Worm (Caenorhabditis elegans) whole organism, young adult: ENCODE measurements around the gene txt-9.

Experiments
- B0019.2 ChIP-seq: fragments of 200-800 bp; sonication (Bioruptor generic); conservative IDR thresholded peaks from 2 replicates; pipeline ENCODE4 v1.3.6; 2022; ENCODE audit warnings: missing genetic modification reagents, missing genetic modification characterization, missing compliant biosample characterization
- B0261.1 ChIP-seq: sonication (generic microtip); optimal IDR thresholded peaks from 2 replicates; lab custom pipeline; 2016; ENCODE audit warnings: mild to moderate bottlenecking, missing genetic modification characterization, moderate library complexity, missing compliant biosample characterization
- C17E4.6 ChIP-seq: fragments of 200-800 bp; sonication (Bioruptor generic); IDR thresholded peaks from 2 replicates; pipeline ENCODE4 v1.3.6; 2022; ENCODE audit warnings: missing genetic modification reagents, missing genetic modification characterization, missing compliant biosample characterization
- F23B12.7 ChIP-seq: sonication (generic microtip); optimal IDR thresholded peaks from 2 replicates; lab custom pipeline; 2017; ENCODE audit warnings: missing genetic modification characterization, mild to moderate bottlenecking, missing compliant biosample characterization, antibody characterized with exemption, moderate library complexity; ENCODE audit not compliant: insufficient read depth
- F57C9.4 ChIP-seq: sonication (generic microtip); optimal IDR thresholded peaks from 2 replicates; lab custom pipeline; 2017; ENCODE audit warnings: mild to moderate bottlenecking, missing genetic modification characterization, missing compliant biosample characterization
- K11D2.4 ChIP-seq: fragments of 200-800 bp; sonication (Bioruptor generic); IDR thresholded peaks from 2 replicates; pipeline ENCODE4 v1.3.6; 2022; ENCODE audit warnings: missing genetic modification reagents, missing genetic modification characterization, missing compliant biosample characterization
- K12H6.12 ChIP-seq: fragments of 200-800 bp; sonication (Bioruptor generic); optimal IDR thresholded peaks from 2 replicates; lab custom pipeline; 2018; ENCODE audit warnings: mild to moderate bottlenecking, missing genetic modification characterization, missing compliant biosample characterization
- T07F8.4 ChIP-seq: sonication (generic microtip); optimal IDR thresholded peaks from 2 replicates; lab custom pipeline; 2016; ENCODE audit warnings: mild to moderate bottlenecking, missing genetic modification characterization, moderate library complexity, missing compliant biosample characterization
- Y53F4B.3 ChIP-seq: fragments of 200-800 bp; sonication (Bioruptor generic); IDR thresholded peaks from 2 replicates; pipeline ENCODE4 v1.3.6; 2022; ENCODE audit warnings: missing genetic modification reagents, missing genetic modification characterization, missing compliant biosample characterization
- Y56A3A.18 ChIP-seq: fragments of 200-800 bp; sonication (Bioruptor generic); IDR thresholded peaks from 2 replicates; pipeline ENCODE4 v1.3.6; 2022; ENCODE audit warnings: missing genetic modification reagents, missing genetic modification characterization, missing compliant biosample characterization
- Y95B8A.8 ChIP-seq: fragments of 200-800 bp; sonication (Bioruptor generic); IDR thresholded peaks from 2 replicates; pipeline ENCODE4 v1.3.6; 2022; ENCODE audit warnings: missing genetic modification reagents, missing genetic modification characterization, missing compliant biosample characterization
- ZK185.1 ChIP-seq: sonication (generic microtip); optimal IDR thresholded peaks from 2 replicates; lab custom pipeline; 2016; ENCODE audit warnings: mild to moderate bottlenecking, missing genetic modification characterization, missing compliant biosample characterization; ENCODE audit not compliant: poor library complexity, severe bottlenecking
- akir-1 ChIP-seq: fragments of 200-800 bp; sonication (Bioruptor generic); optimal IDR thresholded peaks from 2 replicates; lab custom pipeline; 2018; ENCODE audit warnings: mild to moderate bottlenecking, missing genetic modification characterization, moderate library complexity, missing compliant biosample characterization
- attf-6 ChIP-seq: fragments of 200-800 bp; sonication (Bioruptor generic); IDR thresholded peaks from 2 replicates; pipeline ENCODE4 v1.3.6; 2022; ENCODE audit warnings: missing genetic modification reagents, missing genetic modification characterization, missing compliant biosample characterization
- cebp-2 ChIP-seq: fragments of 200-800 bp; sonication (Bioruptor generic); IDR thresholded peaks from 2 replicates; pipeline ENCODE4 v1.3.6; 2022; ENCODE audit warnings: missing genetic modification characterization, missing compliant biosample characterization
- ceh-27 ChIP-seq: fragments of 200-800 bp; sonication (Bioruptor generic); optimal IDR thresholded peaks from 2 replicates; lab custom pipeline; 2018; ENCODE audit warnings: mild to moderate bottlenecking, missing genetic modification characterization, moderate library complexity, missing compliant biosample characterization
- ceh-40 ChIP-seq: fragments of 200-800 bp; sonication (Bioruptor generic); IDR thresholded peaks from 2 replicates; pipeline ENCODE4 v1.3.6; 2022; ENCODE audit warnings: missing genetic modification characterization, missing compliant biosample characterization
- die-1 ChIP-seq: sonication (generic microtip); optimal IDR thresholded peaks from 2 replicates; lab custom pipeline; 2016; ENCODE audit warnings: missing genotype, mild to moderate bottlenecking, missing genetic modification characterization, missing compliant biosample characterization
- dpl-1 ChIP-seq: fragments of 150-350 bp; optimal IDR thresholded peaks from 2 replicates; lab custom pipeline; 2014; ENCODE audit warnings: missing biosample characterization, missing genetic modification reagents, missing genetic modification characterization
- egl-18 ChIP-seq: fragments of 200-800 bp; sonication (Bioruptor generic); IDR thresholded peaks from 2 replicates; pipeline ENCODE4 v1.3.6; 2022; ENCODE audit warnings: missing genetic modification reagents, missing genetic modification characterization, missing compliant biosample characterization
- egl-44 ChIP-seq: fragments of 200-800 bp; sonication (Bioruptor generic); IDR thresholded peaks from 2 replicates; pipeline ENCODE4 v1.3.6; 2022; ENCODE audit warnings: missing genetic modification reagents, missing genetic modification characterization, missing compliant biosample characterization
- ekl-4 ChIP-seq: fragments of 200-800 bp; sonication (Bioruptor generic); IDR thresholded peaks from 2 replicates; pipeline ENCODE4 v1.3.6; 2022; ENCODE audit warnings: missing genetic modification reagents, missing genetic modification characterization, missing compliant biosample characterization
- ets-4 ChIP-seq: fragments of 200-800 bp; sonication (Bioruptor generic); optimal IDR thresholded peaks from 2 replicates; lab custom pipeline; 2018; ENCODE audit warnings: mild to moderate bottlenecking, missing genetic modification characterization, missing compliant biosample characterization
- fkh-3 ChIP-seq: sonication (generic microtip); optimal IDR thresholded peaks from 2 replicates; lab custom pipeline; 2016; ENCODE audit warnings: mild to moderate bottlenecking, missing genetic modification characterization, missing compliant biosample characterization
- hmg-1.2 ChIP-seq: fragments of 200-800 bp; sonication (Bioruptor generic); IDR thresholded peaks from 2 replicates; pipeline ENCODE4 v1.3.6; 2022; ENCODE audit warnings: missing genetic modification reagents, missing genetic modification characterization, missing compliant biosample characterization
- hsf-1 ChIP-seq: fragments of 200-800 bp; sonication (Bioruptor generic); IDR thresholded peaks from 2 replicates; pipeline ENCODE4 v1.3.6; 2022; ENCODE audit warnings: missing genetic modification reagents, missing genetic modification characterization, missing compliant biosample characterization
- let-526 ChIP-seq: fragments of 200-800 bp; sonication (Bioruptor generic); IDR thresholded peaks from 2 replicates; pipeline ENCODE4 v1.3.6; 2022; ENCODE audit warnings: missing genetic modification reagents, missing genetic modification characterization, missing compliant biosample characterization
- let-607 ChIP-seq, 2 experiments: fragments of 200-800 bp in 1 of 2; sonication (Bioruptor generic) in 1 of 2; sonication (generic microtip) in 1 of 2; optimal IDR thresholded peaks; 2 replicates each; lab custom pipeline; 2016 to 2018; ENCODE audit warnings: mild to moderate bottlenecking in 2 of 2, missing compliant biosample characterization in 2 of 2, missing genetic modification characterization in 2 of 2, moderate library complexity in 2 of 2, missing genotype in 1 of 2
- lin-26 ChIP-seq: fragments of 200-800 bp; sonication (Bioruptor generic); IDR thresholded peaks from 2 replicates; pipeline ENCODE4 v1.3.6; 2022; ENCODE audit warnings: missing genetic modification reagents, missing genetic modification characterization, missing compliant biosample characterization
- lin-35 ChIP-seq, 3 experiments: fragments of 150-350 bp in 2 of 3; sonication (generic microtip) in 1 of 3; optimal IDR thresholded peaks; 2 replicates each; lab custom pipeline; 2014 to 2018; ENCODE audit warnings: missing biosample characterization in 3 of 3, missing genetic modification characterization in 3 of 3, missing genetic modification reagents in 3 of 3
- lsl-1 ChIP-seq: fragments of 200-800 bp; sonication (Bioruptor generic); optimal IDR thresholded peaks from 2 replicates; lab custom pipeline; 2018; ENCODE audit warnings: mild to moderate bottlenecking, missing genetic modification characterization, moderate library complexity, missing compliant biosample characterization
- lsy-27 ChIP-seq: sonication (generic microtip); optimal IDR thresholded peaks from 2 replicates; lab custom pipeline; 2017; ENCODE audit warnings: missing genetic modification characterization, mild to moderate bottlenecking, missing compliant biosample characterization, antibody characterized with exemption, missing genotype, borderline replicate concordance; ENCODE audit not compliant: insufficient read depth
- madf-3 ChIP-seq: fragments of 200-800 bp; sonication (Bioruptor generic); IDR thresholded peaks from 2 replicates; pipeline ENCODE4 v1.3.6; 2022; ENCODE audit warnings: missing genetic modification reagents, missing genetic modification characterization, missing compliant biosample characterization
- madf-6 ChIP-seq: fragments of 200-800 bp; sonication (Bioruptor generic); IDR thresholded peaks from 2 replicates; pipeline ENCODE4 v1.3.6; 2022; ENCODE audit warnings: missing genetic modification reagents, missing genetic modification characterization, missing compliant biosample characterization
- mes-4 ChIP-seq: sonication (generic microtip); optimal IDR thresholded peaks from 2 replicates; lab custom pipeline; 2016; ENCODE audit warnings: missing genotype, missing genetic modification characterization, missing compliant biosample characterization
- nfyb-1 ChIP-seq: fragments of 200-800 bp; sonication (Bioruptor generic); IDR thresholded peaks from 2 replicates; pipeline ENCODE4 v1.3.6; 2022; ENCODE audit warnings: missing genetic modification reagents, missing genetic modification characterization, missing compliant biosample characterization
- nhr-90 ChIP-seq: sonication (generic microtip); optimal IDR thresholded peaks from 2 replicates; lab custom pipeline; 2016; ENCODE audit warnings: missing genotype, mild to moderate bottlenecking, missing genetic modification characterization, missing compliant biosample characterization
- pbrm-1 ChIP-seq: fragments of 200-800 bp; sonication (Bioruptor generic); IDR thresholded peaks from 2 replicates; pipeline ENCODE4 v1.3.6; 2022; ENCODE audit warnings: missing genetic modification reagents, missing genetic modification characterization, missing compliant biosample characterization
- pha-4 ChIP-seq: fragments of 150-350 bp; sonication (generic microtip); optimal IDR thresholded peaks from 2 replicates; lab custom pipeline; 2014; ENCODE audit warnings: missing biosample characterization, missing genetic modification reagents, missing genetic modification characterization
- rcor-1 ChIP-seq: fragments of 200-800 bp; sonication (Bioruptor generic); IDR thresholded peaks from 2 replicates; pipeline ENCODE4 v1.3.6; 2022; ENCODE audit warnings: missing genetic modification reagents, missing genetic modification characterization, missing compliant biosample characterization
- rpc-1 ChIP-seq, 2 experiments: fragments of 150-350 bp in 1 of 2; sonication (generic microtip) in 1 of 2; optimal IDR thresholded peaks; 2 replicates each; lab custom pipeline; 2014 to 2018; ENCODE audit warnings: missing biosample characterization in 1 of 2, missing genetic modification characterization in 1 of 2, missing genetic modification reagents in 1 of 2, missing genotype in 1 of 2
- snpc-1.1 ChIP-seq: sonication (generic microtip); optimal IDR thresholded peaks from 2 replicates; lab custom pipeline; 2017; ENCODE audit warnings: missing genetic modification characterization, mild to moderate bottlenecking, missing compliant biosample characterization, antibody characterized with exemption, moderate library complexity, missing genotype, missing genetic modification reagents; ENCODE audit not compliant: insufficient read depth
- snpc-3.4 ChIP-seq: sonication (generic microtip); optimal IDR thresholded peaks from 2 replicates; lab custom pipeline; 2017; ENCODE audit warnings: missing genetic modification characterization, mild to moderate bottlenecking, missing compliant biosample characterization, antibody characterized with exemption, moderate library complexity, missing genotype, missing genetic modification reagents
- xnd-1 ChIP-seq: sonication (generic microtip); optimal IDR thresholded peaks from 2 replicates; lab custom pipeline; 2016; ENCODE audit warnings: missing genotype, missing genetic modification reagents, missing genetic modification characterization, missing compliant biosample characterization
- ztf-28 ChIP-seq: fragments of 200-800 bp; sonication (Bioruptor generic); IDR thresholded peaks from 2 replicates; pipeline ENCODE4 v1.3.6; 2022; ENCODE audit warnings: missing genetic modification reagents, missing genetic modification characterization, missing compliant biosample characterization
- ztf-3 ChIP-seq: fragments of 200-800 bp; sonication (Bioruptor generic); optimal IDR thresholded peaks from 2 replicates; lab custom pipeline; 2018; ENCODE audit warnings: mild to moderate bottlenecking, missing genetic modification characterization, missing compliant biosample characterization

Gene txt-9

ce11 chrII:5055129-5055666 lies 30.4 kb upstream of the txt-9 start, which contains the start of the genes ify-1 and rpl-22:
ify-1 (minus strand) TSS chrII:5055179.
rpl-22 (plus strand) TSS chrII:5055616.
- peak; percentile 56 for TF ChIP-seq K12H6.12 (tag; lab: Kevin White, UChicago)
- TF ChIP-seq fkh-3 (tag; lab: Kevin White, UChicago), result no peak
- peak; percentile 90 for TF ChIP-seq ZK185.1 (tag; lab: Kevin White, UChicago)
- TF ChIP-seq rcor-1 (GFP tag; lab: Robert Waterston, UW), result peak; percentile 89
- TF ChIP-seq B0019.2 (GFP tag; lab: Robert Waterston, UW), result 0 out of 2 replicates have a peak, but pooled peaks have one; percentile 38
- no peak for TF ChIP-seq nhr-90 (tag; lab: Kevin White, UChicago)
- TF ChIP-seq cebp-2 (GFP tag; lab: Robert Waterston, UW), result no peak
- TF ChIP-seq ceh-27, result peak; percentile 92
- TF ChIP-seq hsf-1 (GFP tag; lab: Robert Waterston, UW), result peak; percentile 72
- no peak for TF ChIP-seq C17E4.6 (GFP tag; lab: Robert Waterston, UW)
- no peak for TF ChIP-seq mes-4 (tag; lab: Kevin White, UChicago)
- peak; percentile 54 for TF ChIP-seq pha-4 (tag; lab: Kevin White, UChicago)
- TF ChIP-seq xnd-1 (tag; lab: Kevin White, UChicago), result peak; percentile 52
- TF ChIP-seq ceh-40, result no peak
- no peak for TF ChIP-seq lsy-27
- TF ChIP-seq lin-35 (GFP tag; optimal IDR thresholded peaks at IDR 0.05; lab: Kevin White, UChicago), result peak; percentile 8 to 91 (median 70)
- TF ChIP-seq B0261.1 (tag; lab: Kevin White, UChicago), result peak; percentile 34
- peak; percentile 94 for TF ChIP-seq madf-6
- TF ChIP-seq Y95B8A.8 (GFP tag; lab: Robert Waterston, UW), result 0 out of 2 replicates have a peak, but pooled peaks have one; percentile 54
- peak; percentile 75 for TF ChIP-seq ekl-4 (GFP tag; lab: Robert Waterston, UW)
- peak; percentile 66; the same call in 1 of the 2 replicates for TF ChIP-seq K11D2.4 (GFP tag; lab: Robert Waterston, UW)
- TF ChIP-seq hmg-1.2, result peak; percentile 71
- TF ChIP-seq ztf-28 (GFP tag; lab: Robert Waterston, UW), result 0 out of 2 replicates have a peak, but pooled peaks have one; percentile 42
- TF ChIP-seq egl-44 (GFP tag; lab: Robert Waterston, UW), result no peak
- no peak for TF ChIP-seq egl-18 (GFP tag; lab: Robert Waterston, UW)
- TF ChIP-seq lsl-1 (GFP tag; lab: Kevin White, UChicago), result peak; percentile 95
- no peak for TF ChIP-seq ztf-3 (GFP tag; lab: Kevin White, UChicago)
- TF ChIP-seq snpc-1.1 (tag; lab: Kevin White, UChicago), result peak; percentile 81
- peak; percentile 67; the same call in 1 of the 2 replicates for TF ChIP-seq Y56A3A.18 (GFP tag; lab: Robert Waterston, UW)
- TF ChIP-seq lin-26 (GFP tag; lab: Robert Waterston, UW), result no peak; the same call in 1 of the 2 replicates
- peak; percentile 79 for TF ChIP-seq F23B12.7 (tag; lab: Kevin White, UChicago)
- peak; percentile 89 for TF ChIP-seq pbrm-1 (GFP tag; lab: Robert Waterston, UW)
- peak; percentile 27 to 76 for TF ChIP-seq let-607 (tag; optimal IDR thresholded peaks at IDR 0.05; lab: Kevin White, UChicago)
- TF ChIP-seq T07F8.4 (tag; lab: Kevin White, UChicago), result no peak
- peak; percentile 7 for TF ChIP-seq die-1
- peak; percentile 77 for TF ChIP-seq nfyb-1 (GFP tag; lab: Robert Waterston, UW)
- peak; percentile 26 for TF ChIP-seq rpc-1 (optimal IDR thresholded peaks at IDR 0.05; lab: Kevin White, UChicago)
- peak; percentile 4 for TF ChIP-seq rpc-1 (tag; optimal IDR thresholded peaks at IDR 0.05; lab: Kevin White, UChicago)
- TF ChIP-seq madf-3, result peak; percentile 77; the same call in 1 of the 2 replicates
- TF ChIP-seq ets-4 (GFP tag; lab: Kevin White, UChicago), result no peak
- TF ChIP-seq akir-1 (GFP tag; lab: Kevin White, UChicago), result no peak
- peak; percentile 82 for TF ChIP-seq dpl-1 (GFP tag; lab: Kevin White, UChicago)
- peak; percentile 81 for TF ChIP-seq snpc-3.4 (tag; lab: Kevin White, UChicago)
- TF ChIP-seq F57C9.4 (tag; lab: Kevin White, UChicago), result peak; percentile 6
- TF ChIP-seq Y53F4B.3 (GFP tag; lab: Robert Waterston, UW), result no peak
- no peak for TF ChIP-seq attf-6
- TF ChIP-seq let-526 (GFP tag; lab: Robert Waterston, UW), result no peak
